Worm (Caenorhabditis elegans): ENCODE measurements around the gene Y55F3AM.5.

The Y55F3AM.5 gene

DNA sequence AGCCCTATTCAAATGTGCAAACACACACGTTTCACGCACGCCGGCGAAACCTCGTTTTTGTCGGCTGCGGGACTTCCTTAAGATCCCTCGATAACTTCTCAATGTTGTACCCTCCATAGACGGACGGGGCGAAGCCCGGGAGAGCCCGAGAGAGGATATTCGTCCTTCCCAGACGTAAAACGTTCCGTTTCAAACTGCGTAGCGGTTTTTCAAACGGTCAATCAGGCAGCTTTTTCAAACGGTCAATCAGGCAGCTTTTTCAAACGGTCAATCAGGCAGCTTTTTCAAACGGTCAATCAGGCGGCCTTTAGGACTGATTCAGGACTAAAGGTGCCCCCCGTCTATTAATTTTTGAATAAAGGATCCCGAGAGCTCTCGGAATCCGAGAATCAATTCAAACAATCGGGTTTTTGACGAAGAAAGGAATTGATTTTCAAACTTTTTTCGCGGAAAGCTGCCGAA, 7.8 kb upstream of the Y55F3AM.5 start (continued):
- TF ChIP-seq dsc-1 (tag; optimal IDR thresholded peaks at IDR 0.05) = no peak
- TF ChIP-seq nhr-90 (tag; optimal IDR thresholded peaks at IDR 0.05; ENCODE audit: poor library complexity) = peak; percentile 52
- no peak for TF ChIP-seq ztf-11 (tag; optimal IDR thresholded peaks at IDR 0.05)
- no peak for TF ChIP-seq zip-4 (GFP tag; optimal IDR thresholded peaks at IDR 0.05)
- TF ChIP-seq aly-2 (tag; optimal IDR thresholded peaks at IDR 0.05) = no peak
- no peak for TF ChIP-seq mep-1 (tag; optimal IDR thresholded peaks at IDR 0.05)
- TF ChIP-seq nhr-47 (tag; optimal IDR thresholded peaks at IDR 0.05) = peak; percentile 58
- peak; percentile 40 for TF ChIP-seq ama-1 (optimal IDR thresholded peaks at IDR 0.05)
- peak; percentile 45 to 57 for TF ChIP-seq efl-1 (optimal IDR thresholded peaks at IDR 0.05)
- peak; percentile 28 to 94 for TF ChIP-seq efl-1 (GFP tag; optimal IDR thresholded peaks at IDR 0.05 in 1 of 2)
- no peak for TF ChIP-seq tlp-1 (tag; optimal IDR thresholded peaks at IDR 0.05)
- TF ChIP-seq ceh-63 (GFP tag; optimal IDR thresholded peaks at IDR 0.05) = no peak
- TF ChIP-seq nhr-11 (tag; optimal IDR thresholded peaks at IDR 0.05) = no peak
- TF ChIP-seq lin-13 (GFP tag; optimal IDR thresholded peaks at IDR 0.05) = no peak

DNA sequence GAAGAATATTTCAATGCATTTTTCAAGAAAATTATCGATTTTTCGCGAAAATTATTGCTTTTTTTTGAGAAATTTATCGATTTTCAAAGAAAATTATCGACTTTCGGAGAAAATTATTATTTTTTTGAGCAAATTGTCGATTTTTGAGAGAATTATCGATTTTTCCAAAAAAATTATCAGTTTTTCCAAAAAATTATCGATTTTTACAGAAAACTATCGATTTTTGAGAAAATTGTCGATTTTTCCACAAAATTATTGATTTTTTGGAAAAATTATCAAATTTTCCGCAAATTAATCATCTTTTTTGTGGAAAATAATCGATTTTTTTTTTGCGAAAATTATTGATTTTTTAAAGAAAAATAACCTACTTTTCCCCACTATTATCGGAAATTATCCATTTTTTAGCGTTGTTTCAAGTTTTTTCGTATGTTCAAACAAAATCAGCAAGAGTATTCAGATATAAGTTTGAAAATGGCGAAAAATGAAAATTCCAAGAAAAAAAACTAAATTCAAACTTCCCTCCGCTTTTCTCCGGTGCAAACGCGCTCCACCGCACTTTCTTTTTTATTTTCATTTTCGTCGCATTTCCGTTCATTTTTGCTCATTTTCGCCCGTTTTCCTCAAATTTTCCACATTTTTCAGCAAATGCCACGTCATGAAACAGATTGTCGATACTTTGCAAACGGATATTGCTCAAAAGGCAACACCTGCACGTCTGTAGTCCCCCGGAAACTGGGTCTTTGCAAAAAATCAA, 7.2 kb upstream of the Y55F3AM.5 start, which contains the start of gene lep-2:
Gene lep-2, plus strand, starts transcription at position 637 of the 754 bp plus-strand sequence.
- TF ChIP-seq efl-1 (optimal IDR thresholded peaks at IDR 0.05) (peak; percentile 92 to 95), efl-1 (GFP tag; optimal IDR thresholded peaks at IDR 0.05 in 1 of 2) (peak; percentile 91 to 99), jun-1 (tag; optimal IDR thresholded peaks at IDR 0.05) (no peak), C16A3.4 (tag; optimal IDR thresholded peaks at IDR 0.05) (peak; percentile 7), C34B4.2 (tag; optimal IDR thresholded peaks at IDR 0.05) (no peak), sptf-1 (tag; optimal IDR thresholded peaks at IDR 0.05) (no peak), ceh-82 (tag; optimal IDR thresholded peaks at IDR 0.05) (peak in 1 of 3 experiments; percentile 13), lir-3 (tag; optimal IDR thresholded peaks at IDR 0.05; ENCODE audit: poor library complexity) (no peak), tbx-2 (tag; optimal IDR thresholded peaks at IDR 0.05) (peak; percentile 15), nhr-20 (tag; optimal IDR thresholded peaks at IDR 0.05) (peak; percentile 13), dsc-1 (tag; optimal IDR thresholded peaks at IDR 0.05) (no peak), pqm-1 (tag; optimal IDR thresholded peaks at IDR 0.05) (no peak), ets-5 (GFP tag; IDR thresholded peaks at IDR 0.05) (no peak), mef-2 (tag; optimal IDR thresholded peaks at IDR 0.05) (no peak), sox-4 (tag; optimal IDR thresholded peaks at IDR 0.05) (no peak), nhr-47 (tag; optimal IDR thresholded peaks at IDR 0.05) (no peak), tlp-1 (tag; optimal IDR thresholded peaks at IDR 0.05) (no peak), mep-1 (tag; optimal IDR thresholded peaks at IDR 0.05) (peak; percentile 8), hlh-17 (GFP tag; optimal IDR thresholded peaks at IDR 0.05; ENCODE audit: borderline replicate concordance) (no peak), pax-3 (tag; optimal IDR thresholded peaks at IDR 0.05) (no peak), aha-1 (tag; optimal IDR thresholded peaks at IDR 0.05) (no peak), nhr-84 (tag; optimal IDR thresholded peaks at IDR 0.05) (no peak), snu-23 (GFP tag; optimal IDR thresholded peaks at IDR 0.05) (peak; percentile 50), pag-3 (tag; optimal IDR thresholded peaks at IDR 0.05; ENCODE audit: borderline replicate concordance, insufficient read depth) (no peak), grh-1 (GFP tag; IDR thresholded peaks at IDR 0.05) (0 out of 2 replicates have a peak, but pooled peaks have one; percentile 33), fkh-4 (tag; optimal IDR thresholded peaks at IDR 0.05; ENCODE audit: borderline replicate concordance) (no peak), mab-9 (GFP tag; IDR thresholded peaks at IDR 0.05) (no peak), nhr-85 (tag) (peak; percentile 1), lsy-2 (tag; optimal IDR thresholded peaks at IDR 0.05) (peak; percentile 36 to 59), elt-2 (tag; optimal IDR thresholded peaks at IDR 0.05) (no peak), hpl-2 (GFP tag; optimal IDR thresholded peaks at IDR 0.05) (no peak), lin-35 (GFP tag; optimal IDR thresholded peaks at IDR 0.05) (peak; percentile 91 to 94), ceh-8 (GFP tag; optimal IDR thresholded peaks at IDR 0.05) (no peak), snpc-4 (tag; optimal IDR thresholded peaks at IDR 0.05) (no peak), ama-1 (optimal IDR thresholded peaks at IDR 0.05) (no peak), nhr-90 (tag; optimal IDR thresholded peaks at IDR 0.05; ENCODE audit: poor library complexity) (no peak), aly-2 (tag; optimal IDR thresholded peaks at IDR 0.05) (no peak), unc-98 (GFP tag; IDR thresholded peaks at IDR 0.05) (no peak), ceh-63 (GFP tag; optimal IDR thresholded peaks at IDR 0.05) (no peak), C04F5.9 (tag; optimal IDR thresholded peaks at IDR 0.05) (no peak), xbp-1 (tag; optimal IDR thresholded peaks at IDR 0.05) (peak; percentile 41), hlh-4 (tag; optimal IDR thresholded peaks at IDR 0.05) (no peak), ceh-88 (GFP tag; IDR thresholded peaks at IDR 0.05) (no peak), zip-4 (GFP tag; optimal IDR thresholded peaks at IDR 0.05) (no peak), lin-13 (GFP tag; optimal IDR thresholded peaks at IDR 0.05) (no peak), swsn-7 (tag; optimal IDR thresholded peaks at IDR 0.05) (peak; percentile 15)
